Worm (Caenorhabditis elegans) whole organism, mixed stage, embryonic: ENCODE data around the gene F23H11.4.

ENCODE experiments used
- M03D4.4 ChIP-seq: sonication (generic microtip); optimal IDR thresholded peaks from 2 replicates; lab custom pipeline; 2017; ENCODE audit warnings: mild to moderate bottlenecking, missing genetic modification characterization, missing compliant biosample characterization
- bed-3 ChIP-seq: fragments of 200-800 bp; sonication (Bioruptor generic); optimal IDR thresholded peaks from 3 replicates; lab custom pipeline; 2018; ENCODE audit warnings: mild to moderate bottlenecking, missing genetic modification characterization, moderate library complexity, missing compliant biosample characterization
- blmp-1 ChIP-seq: fragments of 150-350 bp; optimal IDR thresholded peaks from 2 replicates; lab custom pipeline; 2014; ENCODE audit warnings: missing biosample characterization, missing genetic modification characterization
- ceh-39 ChIP-seq: fragments of 150-350 bp; optimal IDR thresholded peaks from 2 replicates; lab custom pipeline; 2014; ENCODE audit warnings: missing biosample characterization, missing genetic modification characterization
- ceh-43 ChIP-seq: fragments of 200-800 bp; sonication (Bioruptor generic); optimal IDR thresholded peaks from 2 replicates; lab custom pipeline; 2018; ENCODE audit warnings: mild to moderate bottlenecking, missing genetic modification characterization, moderate library complexity, missing compliant biosample characterization
- ceh-83 ChIP-seq: fragments of 200-800 bp; sonication (Bioruptor generic); optimal IDR thresholded peaks from 2 replicates; lab custom pipeline; 2018; ENCODE audit warnings: mild to moderate bottlenecking, missing genetic modification characterization, missing compliant biosample characterization
- ces-1 ChIP-seq: fragments of 150-350 bp; optimal IDR thresholded peaks from 2 replicates; lab custom pipeline; 2014; ENCODE audit warnings: missing biosample characterization, missing genetic modification reagents, missing genetic modification characterization
- cnd-1 ChIP-seq: fragments of 200-800 bp; sonication (Bioruptor generic); optimal IDR thresholded peaks from 2 replicates; lab custom pipeline; 2018; ENCODE audit warnings: mild to moderate bottlenecking, missing genetic modification characterization, missing compliant biosample characterization
- drap-1 ChIP-seq: fragments of 200-800 bp; sonication (Bioruptor generic); optimal IDR thresholded peaks from 3 replicates; lab custom pipeline; 2018; ENCODE audit warnings: mild to moderate bottlenecking, missing genetic modification characterization, missing compliant biosample characterization
- elt-1 ChIP-seq: sonication (generic microtip); optimal IDR thresholded peaks from 2 replicates; lab custom pipeline; 2017; ENCODE audit warnings: missing genetic modification characterization, mild to moderate bottlenecking, missing compliant biosample characterization, antibody characterized with exemption, moderate library complexity, borderline replicate concordance; ENCODE audit not compliant: insufficient read depth
- elt-3 ChIP-seq: fragments of 150-350 bp; optimal IDR thresholded peaks from 2 replicates; lab custom pipeline; 2014; ENCODE audit warnings: missing biosample characterization, missing genetic modification characterization
- flh-1 ChIP-seq: fragments of 200-800 bp; sonication (Bioruptor generic); optimal IDR thresholded peaks from 2 replicates; lab custom pipeline; 2018; ENCODE audit warnings: mild to moderate bottlenecking, missing genetic modification characterization, moderate library complexity, missing compliant biosample characterization
- ham-2 ChIP-seq: fragments of 200-800 bp; sonication (Bioruptor generic); optimal IDR thresholded peaks from 2 replicates; lab custom pipeline; 2018; ENCODE audit warnings: mild to moderate bottlenecking, missing genetic modification characterization, missing compliant biosample characterization
- hlh-1 ChIP-seq: fragments of 150-350 bp; optimal IDR thresholded peaks from 2 replicates; lab custom pipeline; 2014; ENCODE audit warnings: missing biosample characterization, missing genetic modification reagents, missing genetic modification characterization
- lin-13 ChIP-seq: fragments of 150-350 bp; optimal IDR thresholded peaks from 2 replicates; lab custom pipeline; 2014; ENCODE audit warnings: missing biosample characterization, missing genetic modification characterization
- lin-32 ChIP-seq: fragments of 200-800 bp; sonication (Bioruptor generic); optimal IDR thresholded peaks from 2 replicates; lab custom pipeline; 2018; ENCODE audit warnings: mild to moderate bottlenecking, missing genetic modification characterization, missing compliant biosample characterization
- lsy-2 ChIP-seq: fragments of 150-350 bp; optimal IDR thresholded peaks from 2 replicates; lab custom pipeline; 2014; ENCODE audit warnings: missing biosample characterization, missing genetic modification characterization
- mab-5 ChIP-seq: fragments of 150-350 bp; optimal IDR thresholded peaks from 2 replicates; lab custom pipeline; 2014; ENCODE audit warnings: missing biosample characterization, missing genetic modification characterization
- mep-1 ChIP-seq: fragments of 150-350 bp; optimal IDR thresholded peaks from 2 replicates; lab custom pipeline; 2017; ENCODE audit warnings: missing biosample characterization, missing genetic modification reagents, missing genetic modification characterization, inconsistent platforms
- mls-2 ChIP-seq: sonication (generic microtip); optimal IDR thresholded peaks from 2 replicates; lab custom pipeline; 2016; ENCODE audit warnings: mild to moderate bottlenecking, missing genetic modification characterization, moderate library complexity, missing compliant biosample characterization
- nhr-12 ChIP-seq: fragments of 150-350 bp; optimal IDR thresholded peaks from 2 replicates; lab custom pipeline; 2014; ENCODE audit warnings: missing biosample characterization, missing genetic modification characterization
- nhr-2 ChIP-seq: fragments of 150-350 bp; optimal IDR thresholded peaks from 2 replicates; lab custom pipeline; 2014; ENCODE audit warnings: missing biosample characterization, missing genetic modification characterization
- nhr-237 ChIP-seq: fragments of 150-350 bp; optimal IDR thresholded peaks from 2 replicates; lab custom pipeline; 2014; ENCODE audit warnings: missing biosample characterization, missing genetic modification characterization
- nhr-28 ChIP-seq: fragments of 150-350 bp; optimal IDR thresholded peaks from 2 replicates; lab custom pipeline; 2014; ENCODE audit warnings: missing biosample characterization, missing genetic modification characterization
- nhr-76 ChIP-seq: sonication (generic microtip); optimal IDR thresholded peaks from 2 replicates; lab custom pipeline; 2017; ENCODE audit warnings: missing biosample characterization, missing genetic modification characterization
- pha-4 ChIP-seq: fragments of 150-350 bp; optimal IDR thresholded peaks from 2 replicates; lab custom pipeline; 2018; ENCODE audit warnings: missing biosample characterization, missing genetic modification reagents, missing genetic modification characterization
- sem-2 ChIP-seq: fragments of 200-800 bp; sonication (Bioruptor generic); optimal IDR thresholded peaks from 2 replicates; lab custom pipeline; 2018; ENCODE audit warnings: mild to moderate bottlenecking, missing genetic modification characterization, missing compliant biosample characterization
- snpc-4 ChIP-seq: fragments of 150-350 bp; optimal IDR thresholded peaks from 2 replicates; lab custom pipeline; 2014; ENCODE audit warnings: missing biosample characterization, missing genetic modification characterization
- sptf-1 ChIP-seq: sonication (generic microtip); optimal IDR thresholded peaks from 2 replicates; lab custom pipeline; 2017; ENCODE audit warnings: mild to moderate bottlenecking, missing genetic modification characterization, moderate library complexity, missing compliant biosample characterization
- tbx-8 ChIP-seq: fragments of 200-800 bp; sonication (Bioruptor generic); optimal IDR thresholded peaks from 2 replicates; lab custom pipeline; 2018; ENCODE audit warnings: mild to moderate bottlenecking, missing genetic modification characterization, moderate library complexity, missing compliant biosample characterization
- unc-120 ChIP-seq: sonication (generic microtip); optimal IDR thresholded peaks from 2 replicates; lab custom pipeline; 2017; ENCODE audit warnings: missing genetic modification characterization, missing compliant biosample characterization; ENCODE audit not compliant: poor library complexity, severe bottlenecking
- unc-39 ChIP-seq: fragments of 150-350 bp; optimal IDR thresholded peaks from 2 replicates; lab custom pipeline; 2014; ENCODE audit warnings: missing biosample characterization, missing genetic modification characterization
- unc-62 ChIP-seq: fragments of 150-350 bp; optimal IDR thresholded peaks from 2 replicates; lab custom pipeline; 2014; ENCODE audit warnings: missing biosample characterization, missing genetic modification reagents, missing genetic modification characterization
- zip-8 ChIP-seq: fragments of 150-350 bp; optimal IDR thresholded peaks from 2 replicates; lab custom pipeline; 2014; ENCODE audit warnings: missing biosample characterization, missing genetic modification characterization
- ztf-11 ChIP-seq: fragments of 150-350 bp; optimal IDR thresholded peaks from 2 replicates; lab custom pipeline; 2014; ENCODE audit warnings: missing biosample characterization, missing genetic modification characterization

F23H11.4 gene

ce11 chrIII:919322-919721 lies 12.0 kb upstream of the F23H11.4 start, which contains the start of gene F23H11.7:
Gene F23H11.7, minus strand, starts transcription at chrIII:919422.
- TF ChIP-seq unc-120 (tag; lab: Kevin White, UChicago) (no peak), ceh-83 (GFP tag; lab: Kevin White, UChicago) (no peak), ceh-39 (no peak), nhr-76 (no peak), ces-1 (no peak), tbx-8 (GFP tag; lab: Kevin White, UChicago) (no peak), sptf-1 (no peak), mls-2 (tag; lab: Kevin White, UChicago) (no peak), snpc-4 (no peak), nhr-237 (tag; lab: Kevin White, UChicago) (no peak), bed-3 (GFP tag; lab: Kevin White, UChicago) (no peak), ceh-43 (no peak), elt-3 (no peak), nhr-12 (no peak), lin-32 (no peak), lsy-2 (tag; lab: Kevin White, UChicago) (no peak), flh-1 (GFP tag; lab: Kevin White, UChicago) (no peak), hlh-1 (no peak), mep-1 (tag; lab: Kevin White, UChicago) (no peak), lin-13 (tag; lab: Kevin White, UChicago) (no peak)
- TF ChIP-seq, all 35 proteins: peak for 0

ce11 chrIII:916897-917296 lies 9.6 kb upstream of the F23H11.4 start, which contains the start of gene idpp-13:
Gene idpp-13, minus strand, starts transcription at chrIII:916997.
- TF ChIP-seq nhr-28 (tag; lab: Kevin White, UChicago) (no peak), pha-4 (tag; lab: Kevin White, UChicago) (no peak), lin-32 (no peak), snpc-4 (no peak), lsy-2 (tag; lab: Kevin White, UChicago) (no peak), flh-1 (GFP tag; lab: Kevin White, UChicago) (no peak), nhr-12 (no peak), M03D4.4 (no peak), cnd-1 (no peak), drap-1 (GFP tag; lab: Kevin White, UChicago) (no peak), nhr-76 (no peak), nhr-237 (tag; lab: Kevin White, UChicago) (no peak), ham-2 (GFP tag; lab: Kevin White, UChicago) (no peak), hlh-1 (no peak), ceh-43 (no peak), ceh-83 (GFP tag; lab: Kevin White, UChicago) (no peak), bed-3 (GFP tag; lab: Kevin White, UChicago) (no peak)
- TF ChIP-seq, all 35 proteins: peak for 0

- TF ChIP-seq M03D4.4 (no peak), unc-62 (GFP tag; lab: Kevin White, UChicago) (no peak), sptf-1 (no peak), ces-1 (peak; percentile 28), cnd-1 (no peak), sem-2 (GFP tag; lab: Kevin White, UChicago) (no peak), nhr-237 (tag; lab: Kevin White, UChicago) (no peak), nhr-76 (no peak), unc-39 (tag; lab: Kevin White, UChicago) (no peak), lin-32 (no peak), drap-1 (GFP tag; lab: Kevin White, UChicago) (no peak), nhr-2 (tag; lab: Kevin White, UChicago) (no peak), bed-3 (GFP tag; lab: Kevin White, UChicago) (no peak), elt-1 (tag; lab: Kevin White, UChicago) (peak; percentile 26), ham-2 (GFP tag; lab: Kevin White, UChicago) (no peak), lsy-2 (tag; lab: Kevin White, UChicago) (peak; percentile 80), mep-1 (tag; lab: Kevin White, UChicago) (no peak), pha-4 (tag; lab: Kevin White, UChicago) (peak; percentile 22), mls-2 (tag; lab: Kevin White, UChicago) (no peak), blmp-1 (no peak), zip-8 (tag; lab: Kevin White, UChicago) (peak; percentile 92), snpc-4 (no peak), elt-3 (no peak), ztf-11 (tag; lab: Kevin White, UChicago) (no peak), nhr-28 (tag; lab: Kevin White, UChicago) (no peak), unc-120 (tag; lab: Kevin White, UChicago) (no peak), hlh-1 (no peak), mab-5 (no peak), ceh-43 (no peak), nhr-12 (no peak), flh-1 (GFP tag; lab: Kevin White, UChicago) (no peak), ceh-83 (GFP tag; lab: Kevin White, UChicago) (no peak), ceh-39 (peak; percentile 6), tbx-8 (GFP tag; lab: Kevin White, UChicago) (no peak), lin-13 (tag; lab: Kevin White, UChicago) (no peak)
Observed at ce11 chrIII:910540-911311, 3.4 kb upstream of the F23H11.4 start, which contains the start of the genes F23H11.5 and bra-2. Gene F23H11.5, minus strand, starts transcription at chrIII:910590. Gene bra-2, plus strand, starts transcription at chrIII:911261.
